Worm (Caenorhabditis elegans) whole organism, midembryonic: ENCODE results near the gene C03B1.3.

Source experiments
- T22C8.4 ChIP-seq: fragments of 200-800 bp; sonication (Bioruptor generic); IDR thresholded peaks from 2 replicates; pipeline ENCODE4 v1.3.6; 2022; ENCODE audit warnings: missing genetic modification characterization, missing compliant biosample characterization
- klf-2 ChIP-seq: fragments of 200-800 bp; sonication (Bioruptor generic); conservative IDR thresholded peaks from 2 replicates; pipeline ENCODE4 v1.3.6; 2022; ENCODE audit warnings: missing genetic modification reagents, missing genetic modification characterization, missing compliant biosample characterization
- ref-1 ChIP-seq: fragments of 200-800 bp; sonication (Bioruptor generic); conservative IDR thresholded peaks from 2 replicates; pipeline ENCODE4 v1.3.6; 2022; ENCODE audit warnings: missing genetic modification reagents, missing genetic modification characterization, missing compliant biosample characterization

ce11 chrX:6408713-6409112 lies 42.9 kb downstream of the C03B1.3 start:
- TF ChIP-seq klf-2 (GFP tag; lab: Robert Waterston, UW) = no peak
- TF ChIP-seq ref-1 (GFP tag; lab: Robert Waterston, UW) = no peak
- TF ChIP-seq T22C8.4 (GFP tag; lab: Robert Waterston, UW) = no peak
